Worm (Caenorhabditis elegans): ENCODE results near the gene T22D1.8.
A peak's percentile ranks its signal among the peaks of the same experiment; 100 is the strongest.

Gene T22D1.8

DNA sequence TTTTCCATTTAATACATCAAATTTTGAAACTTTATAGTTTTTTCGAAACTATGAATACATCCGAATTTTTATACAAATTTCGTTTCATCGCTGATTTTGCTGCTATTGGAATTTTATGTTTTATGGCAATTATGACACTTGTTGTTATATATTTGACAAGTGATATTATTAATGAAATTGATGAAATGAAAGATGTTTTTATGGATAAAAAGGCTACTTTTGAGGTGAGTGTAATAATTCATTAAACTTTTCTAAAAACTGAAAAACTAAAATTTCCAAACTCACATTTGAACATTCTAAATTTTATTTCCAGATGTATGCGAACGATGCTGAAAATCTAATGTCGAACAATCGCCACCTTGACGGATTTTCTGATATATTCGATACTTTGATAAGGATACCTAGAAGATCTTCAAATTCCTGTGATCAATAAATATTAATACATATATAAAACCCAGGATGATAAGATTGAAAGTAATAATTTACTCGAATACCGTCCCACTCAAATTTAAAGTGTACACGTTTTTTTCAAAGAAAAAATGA is at the start of gene T22D1.8, which contains the start of gene T22D1.17:
Gene T22D1.8, minus strand, starts transcription at position 402 of the 543 bp plus-strand sequence.
Gene T22D1.17, plus strand, starts transcription at position 51 of the 543 bp plus-strand sequence.
- TF ChIP-seq sdc-2 (tag; optimal IDR thresholded peaks at IDR 0.05) (no peak), ceh-2 (tag; optimal IDR thresholded peaks at IDR 0.05) (no peak), ets-4 (tag; optimal IDR thresholded peaks at IDR 0.05) (no peak), ceh-45 (GFP tag; IDR thresholded peaks at IDR 0.05) (no peak), tbx-2 (tag; optimal IDR thresholded peaks at IDR 0.05) (no peak), ceh-6 (GFP tag; optimal IDR thresholded peaks at IDR 0.05) (no peak), syd-9 (tag; optimal IDR thresholded peaks at IDR 0.05) (no peak), odd-2 (tag; optimal IDR thresholded peaks at IDR 0.05) (no peak), C08G9.2 (tag; optimal IDR thresholded peaks at IDR 0.05) (no peak), zip-5 (tag; optimal IDR thresholded peaks at IDR 0.05) (no peak), K09A11.1 (tag; optimal IDR thresholded peaks at IDR 0.05; ENCODE audit: insufficient read depth) (no peak), sox-2 (GFP tag; IDR thresholded peaks at IDR 0.05) (no peak), ref-2 (tag; optimal IDR thresholded peaks at IDR 0.05) (no peak), elt-4 (tag; optimal IDR thresholded peaks at IDR 0.05) (no peak), ceh-14 (tag; optimal IDR thresholded peaks at IDR 0.05) (no peak), fkh-6 (tag; optimal IDR thresholded peaks at IDR 0.05) (no peak), pha-2 (tag; optimal IDR thresholded peaks at IDR 0.05) (no peak), che-1 (tag; optimal IDR thresholded peaks at IDR 0.05) (no peak), ahr-1 (tag; optimal IDR thresholded peaks at IDR 0.05) (no peak), npax-4 (tag; optimal IDR thresholded peaks at IDR 0.05) (no peak)

DNA sequence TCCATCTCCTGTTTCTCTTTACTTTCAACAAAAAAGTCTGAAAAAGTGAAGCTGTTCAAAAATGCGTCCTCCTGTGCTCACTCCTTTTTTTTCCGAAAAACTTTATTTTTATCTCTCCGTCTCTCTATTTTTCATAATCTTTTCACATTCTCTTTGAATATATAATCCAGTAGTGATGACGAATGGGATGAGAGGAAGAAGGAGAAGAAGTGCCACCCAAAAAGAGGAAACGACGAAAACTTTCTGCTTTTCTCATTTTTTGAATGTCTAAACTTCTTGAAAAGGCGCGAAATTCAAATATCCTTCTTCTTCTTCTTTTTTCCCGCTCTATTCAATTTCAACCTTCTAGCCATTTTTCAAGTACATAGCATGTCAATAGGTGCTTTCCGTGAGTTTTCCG is 48.5 kb upstream of the T22D1.8 start:
- TF ChIP-seq hlh-6 (tag; optimal IDR thresholded peaks at IDR 0.05) (no peak), K09A11.1 (tag; optimal IDR thresholded peaks at IDR 0.05; ENCODE audit: insufficient read depth) (no peak), lin-11 (tag; optimal IDR thresholded peaks at IDR 0.05) (no peak), syd-9 (tag; optimal IDR thresholded peaks at IDR 0.05) (no peak), unc-42 (tag; optimal IDR thresholded peaks at IDR 0.05) (peak; percentile 25)

DNA sequence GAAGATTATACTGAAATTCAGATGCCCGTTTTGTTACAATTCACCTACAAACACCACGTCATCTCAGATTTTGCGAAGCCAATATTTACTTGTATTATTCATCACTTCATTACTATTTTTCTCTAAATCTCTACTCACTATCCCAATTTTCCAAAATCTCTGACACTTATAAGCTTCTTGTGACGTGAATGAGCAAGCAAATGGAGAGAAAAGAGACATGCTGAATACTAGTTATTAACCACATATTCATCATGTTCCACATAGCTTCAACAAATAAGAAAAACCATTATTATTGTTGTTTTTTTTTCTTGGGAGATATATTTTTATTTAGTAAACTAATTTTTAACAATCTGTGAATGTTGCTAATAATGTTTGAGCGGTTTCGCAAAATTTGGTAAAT is 45.1 kb upstream of the T22D1.8 start:
- no peak for TF ChIP-seq hlh-15 (tag; optimal IDR thresholded peaks at IDR 0.05)
- no peak for TF ChIP-seq unc-42 (tag; optimal IDR thresholded peaks at IDR 0.05)
- TF ChIP-seq ref-2 (tag; optimal IDR thresholded peaks at IDR 0.05): no peak
- no peak for TF ChIP-seq hlh-8 (tag; optimal IDR thresholded peaks at IDR 0.05)
- no peak for TF ChIP-seq elt-4 (tag; optimal IDR thresholded peaks at IDR 0.05)
- TF ChIP-seq nhr-232 (tag; optimal IDR thresholded peaks at IDR 0.05): no peak
- TF ChIP-seq madf-2 (tag; optimal IDR thresholded peaks at IDR 0.05): no peak
- TF ChIP-seq K09A11.1 (tag; optimal IDR thresholded peaks at IDR 0.05; ENCODE audit: insufficient read depth): no peak
- TF ChIP-seq fkh-10 (GFP tag; optimal IDR thresholded peaks at IDR 0.05): no peak
- no peak for TF ChIP-seq sox-4 (tag; optimal IDR thresholded peaks at IDR 0.05)
- TF ChIP-seq ceh-31 (tag; optimal IDR thresholded peaks at IDR 0.05): no peak
- TF ChIP-seq odd-2 (tag; optimal IDR thresholded peaks at IDR 0.05): no peak

DNA sequence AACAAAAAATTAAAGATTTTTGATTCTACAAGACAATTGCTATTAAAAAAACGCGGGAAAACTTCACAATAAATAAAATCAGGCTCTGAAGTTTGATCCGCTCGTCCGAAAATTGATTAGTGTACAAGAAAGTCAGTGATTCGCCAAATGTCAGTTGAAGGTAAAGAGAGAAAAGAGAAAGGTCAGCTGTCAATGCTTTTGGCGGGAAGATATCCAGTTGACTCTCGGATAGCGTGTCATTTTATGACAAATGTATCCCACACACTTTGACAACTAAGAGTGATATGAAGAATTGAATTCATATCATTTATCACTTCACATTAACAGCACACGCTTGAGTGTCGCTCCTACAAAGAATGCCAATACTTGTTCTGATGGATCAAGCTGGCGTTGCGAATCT is 40.7 kb upstream of the T22D1.8 start:
- TF ChIP-seq syd-9 (tag; optimal IDR thresholded peaks at IDR 0.05) (no peak), rnt-1 (tag; optimal IDR thresholded peaks at IDR 0.05) (peak; percentile 1), ttx-3 (tag; optimal IDR thresholded peaks at IDR 0.05) (no peak), ztf-16 (tag; optimal IDR thresholded peaks at IDR 0.05) (no peak), hlh-8 (tag; optimal IDR thresholded peaks at IDR 0.05) (no peak), sox-2 (GFP tag; IDR thresholded peaks at IDR 0.05) (no peak), sox-4 (tag; optimal IDR thresholded peaks at IDR 0.05) (no peak), unc-55 (GFP tag; optimal IDR thresholded peaks at IDR 0.05) (peak; percentile 69), ama-1 (optimal IDR thresholded peaks at IDR 0.05) (no peak)

DNA sequence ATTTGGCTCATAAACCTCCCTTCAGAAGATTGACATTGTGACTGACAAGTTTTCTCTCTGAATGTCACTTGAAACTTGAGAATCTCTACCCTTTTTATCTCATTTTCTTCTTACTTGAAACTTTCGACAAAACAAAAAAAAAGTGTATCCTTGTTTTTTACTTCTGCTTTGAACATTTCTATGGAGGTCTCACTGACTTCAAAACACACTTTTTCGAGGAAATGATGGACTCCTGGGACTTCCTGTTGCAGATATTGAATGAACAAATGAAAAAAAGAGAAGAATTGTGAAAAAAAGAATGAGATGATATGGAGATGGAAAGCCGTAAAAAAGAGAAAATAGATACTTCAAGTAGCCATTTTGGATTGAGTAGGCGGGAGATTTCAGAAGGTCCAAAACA is 35.0 kb upstream of the T22D1.8 start:
- TF ChIP-seq ahr-1 (tag; optimal IDR thresholded peaks at IDR 0.05): no peak
- TF ChIP-seq madf-2 (tag; optimal IDR thresholded peaks at IDR 0.05): no peak
- TF ChIP-seq hlh-6 (tag; optimal IDR thresholded peaks at IDR 0.05): no peak
- TF ChIP-seq ama-1 (optimal IDR thresholded peaks at IDR 0.05): no peak

Data from whole organism, late embryonic.